Worm (Caenorhabditis elegans) whole organism, L4/young adult: ENCODE results near the gene uig-1.

Experiments used
- W03F9.2 ChIP-seq: fragments of 150-350 bp; optimal IDR thresholded peaks from 2 replicates; lab custom pipeline; 2014; ENCODE audit warnings: missing biosample characterization, missing genetic modification characterization
- dao-5 ChIP-seq: sonication (generic microtip); optimal IDR thresholded peaks from 2 replicates; lab custom pipeline; 2016; ENCODE audit warnings: missing genotype, missing genetic modification characterization, moderate library complexity, missing compliant biosample characterization
- him-1 ChIP-seq: sonication (generic microtip); optimal IDR thresholded peaks from 2 replicates; lab custom pipeline; 2016; ENCODE audit warnings: missing genotype, missing genetic modification reagents, missing genetic modification characterization, missing compliant biosample characterization

The uig-1 gene

ce11 chrV:13317911-13318502 is 22.2 kb upstream of the uig-1 start, which contains the start of the genes col-161 and srh-18:
col-161 (minus strand) TSS chrV:13318011.
srh-18 (plus strand) TSS chrV:13318452.
- TF ChIP-seq dao-5 (no peak), him-1 (no peak), W03F9.2 (tag; lab: Kevin White, UChicago) (no peak)

ce11 chrV:13313045-13313623 is 17.4 kb upstream of the uig-1 start, which contains the start of gene C50B6.3:
C50B6.3 (plus strand) TSS chrV:13313573.
- TF ChIP-seq him-1 (no peak), W03F9.2 (tag; lab: Kevin White, UChicago) (peak; percentile 78), dao-5 (no peak)

- TF ChIP-seq W03F9.2 (tag; lab: Kevin White, UChicago) (peak; percentile 52), him-1 (no peak)
Measured at ce11 chrV:13312210-13312676, 16.5 kb upstream of the uig-1 start, which contains the start of gene nasp-2. nasp-2 (minus strand) TSS chrV:13312260.

- TF ChIP-seq dao-5 (no peak), W03F9.2 (tag; lab: Kevin White, UChicago) (no peak), him-1 (no peak)
Measured at ce11 chrV:13309806-13310205, 14.0 kb upstream of the uig-1 start.

- TF ChIP-seq him-1 (no peak), W03F9.2 (tag; lab: Kevin White, UChicago) (no peak), dao-5 (no peak)
Measured at ce11 chrV:13308616-13309015, 12.8 kb upstream of the uig-1 start, which contains the start of gene C50B6.1. C50B6.1 (plus strand) TSS chrV:13308916.

ce11 chrV:13304663-13305188 is 8.9 kb upstream of the uig-1 start, which contains the start of gene C26E1.2:
C26E1.2 (plus strand) TSS chrV:13305138.
- TF ChIP-seq dao-5 = no peak
- no peak for TF ChIP-seq him-1
- TF ChIP-seq W03F9.2 (tag; lab: Kevin White, UChicago) = no peak

ce11 chrV:13301443-13301842 is 5.7 kb upstream of the uig-1 start, which contains the start of gene ceh-79:
ceh-79 (plus strand) TSS chrV:13301833.
- TF ChIP-seq him-1 (no peak), W03F9.2 (tag; lab: Kevin White, UChicago) (no peak), dao-5 (no peak)

ce11 chrV:13300492-13300891 is 4.7 kb upstream of the uig-1 start:
- TF ChIP-seq dao-5 = no peak
- no peak for TF ChIP-seq him-1
- TF ChIP-seq W03F9.2 (tag; lab: Kevin White, UChicago) = no peak

ce11 chrV:13299398-13299797 is 3.6 kb upstream of the uig-1 start:
- TF ChIP-seq him-1 (no peak), W03F9.2 (tag; lab: Kevin White, UChicago) (no peak), dao-5 (no peak)

ce11 chrV:13298706-13299105 is 2.9 kb upstream of the uig-1 start:
- TF ChIP-seq dao-5 (no peak), W03F9.2 (tag; lab: Kevin White, UChicago) (no peak), him-1 (no peak)

- TF ChIP-seq him-1 = no peak
- TF ChIP-seq W03F9.2 (tag; lab: Kevin White, UChicago) = no peak
- TF ChIP-seq dao-5 = no peak
Measured at ce11 chrV:13297220-13297619, 1.4 kb upstream of the uig-1 start, which contains the start of gene C26E1.1. C26E1.1 (plus strand) TSS chrV:13297520.

ce11 chrV:13294507-13294906 is 1.3 kb downstream of the uig-1 start:
- TF ChIP-seq W03F9.2 (tag; lab: Kevin White, UChicago) (no peak), dao-5 (no peak), him-1 (no peak)

- TF ChIP-seq dao-5 (no peak), him-1 (no peak), W03F9.2 (tag; lab: Kevin White, UChicago) (no peak)
Measured at ce11 chrV:13288881-13289280, 6.9 kb downstream of the uig-1 start.

ce11 chrV:13286525-13286924 is 9.3 kb downstream of the uig-1 start:
- TF ChIP-seq him-1 = no peak
- TF ChIP-seq dao-5 = no peak
- TF ChIP-seq W03F9.2 (tag; lab: Kevin White, UChicago) = no peak

- TF ChIP-seq W03F9.2 (tag; lab: Kevin White, UChicago) (no peak), him-1 (no peak), dao-5 (no peak)
Measured at ce11 chrV:13285284-13285683, 10.5 kb downstream of the uig-1 start.
